Fruit fly (Drosophila melanogaster) whole organism, embryonic: ENCODE measurements around the gene CG15742.

Experiments
- Aef1 ChIP-seq: fragments of 200-800 bp; sonication (Bioruptor generic); IDR thresholded peaks from 3 replicates; pipeline ENCODE4 v1.3.6; 2022; ENCODE audit warnings: missing biosample characterization, missing genetic modification characterization
- CG11504 ChIP-seq: fragments of 200-800 bp; sonication (Bioruptor generic); optimal IDR thresholded peaks from 3 replicates; lab custom pipeline; 2019; ENCODE audit warnings: missing biosample characterization, mild to moderate bottlenecking, missing genetic modification characterization, moderate library complexity
- CG12071 ChIP-seq: fragments of 200-800 bp; sonication (Bioruptor generic); optimal IDR thresholded peaks from 3 replicates; lab custom pipeline; 2018; ENCODE audit warnings: missing biosample characterization, mild to moderate bottlenecking, missing genetic modification characterization
- CG15011 ChIP-seq: fragments of 200-800 bp; sonication (Bioruptor generic); optimal IDR thresholded peaks from 3 replicates; lab custom pipeline; 2018; ENCODE audit warnings: missing biosample characterization, mild to moderate bottlenecking, missing genetic modification characterization
- CG15514 ChIP-seq: fragments of 200-800 bp; sonication (Bioruptor generic); optimal IDR thresholded peaks from 3 replicates; lab custom pipeline; 2017; ENCODE audit warnings: missing biosample characterization, missing genetic modification characterization, mild to moderate bottlenecking, moderate library complexity, missing genetic modification reagents
- CG17612 ChIP-seq: fragments of 200-800 bp; sonication (Bioruptor generic); IDR thresholded peaks from 2 replicates; pipeline ENCODE4 v1.3.6; 2022; ENCODE audit warnings: missing biosample characterization, missing genetic modification characterization
- CG30431 ChIP-seq: fragments of 200-800 bp; sonication (Bioruptor generic); optimal IDR thresholded peaks from 2 replicates; lab custom pipeline; 2017; ENCODE audit warnings: missing biosample characterization, missing genetic modification characterization
- CG3065 ChIP-seq: fragments of 200-800 bp; sonication (Bioruptor generic); optimal IDR thresholded peaks from 2 replicates; lab custom pipeline; 2016; ENCODE audit warnings: missing biosample characterization, missing genetic modification characterization
- CG3838 ChIP-seq: fragments of 200-800 bp; sonication (Bioruptor generic); optimal IDR thresholded peaks from 3 replicates; lab custom pipeline; 2016; ENCODE audit warnings: missing biosample characterization, missing genetic modification characterization
- CG7357 ChIP-seq: fragments of 200-800 bp; sonication (Bioruptor generic); IDR thresholded peaks from 3 replicates; pipeline ENCODE4 v1.3.6; 2022; ENCODE audit warnings: missing biosample characterization, missing genetic modification characterization
- CG8478 ChIP-seq: fragments of >200 bp; optimal IDR thresholded peaks from 2 replicates; lab custom pipeline; 2018
- CG9609 ChIP-seq: fragments of 200-800 bp; sonication (Bioruptor generic); optimal IDR thresholded peaks from 3 replicates; lab custom pipeline; 2016; ENCODE audit warnings: missing biosample characterization, missing genetic modification characterization
- CG9817 ChIP-seq: fragments of 200-800 bp; sonication (Bioruptor generic); optimal IDR thresholded peaks from 2 replicates; lab custom pipeline; 2018; ENCODE audit warnings: missing biosample characterization, mild to moderate bottlenecking, missing genetic modification characterization, moderate library complexity
- CG9932 ChIP-seq: fragments of 200-800 bp; sonication (Bioruptor generic); IDR thresholded peaks from 2 replicates; pipeline ENCODE4 v1.3.6; 2022; ENCODE audit warnings: missing biosample characterization, missing genetic modification characterization
- CHES-1-like ChIP-seq: fragments of 200-800 bp; sonication (Bioruptor generic); optimal IDR thresholded peaks from 2 replicates; lab custom pipeline; 2016; ENCODE audit warnings: missing biosample characterization, missing genetic modification characterization
- Dip3 ChIP-seq: fragments of 200-800 bp; sonication (Bioruptor generic); optimal IDR thresholded peaks from 3 replicates; lab custom pipeline; 2016; ENCODE audit warnings: missing biosample characterization, missing genetic modification characterization
- Drgx ChIP-seq: fragments of 200-800 bp; sonication (Bioruptor generic); IDR thresholded peaks from 2 replicates; pipeline ENCODE4 v1.3.6; 2022; ENCODE audit warnings: missing biosample characterization, missing genetic modification characterization
- ERR ChIP-seq: fragments of 200-800 bp; sonication (Bioruptor generic); optimal IDR thresholded peaks from 2 replicates; lab custom pipeline; 2016; ENCODE audit warnings: missing biosample characterization, missing genetic modification characterization
- Ets65A ChIP-seq: fragments of 200-800 bp; sonication (Bioruptor generic); peaks from one replicate; lab custom pipeline; 2016; ENCODE audit warnings: missing biosample characterization, missing genetic modification characterization
- Fer3 ChIP-seq: fragments of 200-800 bp; sonication (Bioruptor generic); optimal IDR thresholded peaks from 2 replicates; lab custom pipeline; 2018; ENCODE audit warnings: missing biosample characterization, mild to moderate bottlenecking, missing genetic modification characterization, moderate library complexity
- HLH4C ChIP-seq: fragments of 200-800 bp; sonication (Bioruptor generic); IDR thresholded peaks from 3 replicates; pipeline ENCODE4 v1.3.6; 2022; ENCODE audit warnings: missing biosample characterization, missing genetic modification characterization; ENCODE audit not compliant: partially characterized antibody
- Hey ChIP-seq: fragments of 200-800 bp; sonication (Bioruptor generic); optimal IDR thresholded peaks from 3 replicates; lab custom pipeline; 2018; ENCODE audit warnings: missing biosample characterization, mild to moderate bottlenecking, missing genetic modification characterization
- HmgD ChIP-seq: fragments of 200-800 bp; sonication (Bioruptor generic); optimal IDR thresholded peaks from 3 replicates; lab custom pipeline; 2016; ENCODE audit warnings: missing biosample characterization, missing genetic modification characterization
- MESR4 ChIP-seq: fragments of 200-800 bp; sonication (Bioruptor generic); optimal IDR thresholded peaks from 2 replicates; lab custom pipeline; 2018; ENCODE audit warnings: missing biosample characterization, mild to moderate bottlenecking, missing genetic modification characterization, moderate library complexity
- Med ChIP-seq: fragments of 200-800 bp; sonication (Bioruptor generic); peaks from one replicate; lab custom pipeline; 2016; ENCODE audit warnings: missing biosample characterization, missing genetic modification characterization, mild to moderate bottlenecking, inconsistent platforms, moderate library complexity
- NC2β ChIP-seq: fragments of 200-800 bp; sonication (Bioruptor generic); optimal IDR thresholded peaks from 2 replicates; lab custom pipeline; 2016; ENCODE audit warnings: missing biosample characterization, missing genetic modification characterization
- NfI ChIP-seq: fragments of 200-800 bp; sonication (Bioruptor generic); optimal IDR thresholded peaks from 3 replicates; lab custom pipeline; 2018; ENCODE audit warnings: missing biosample characterization, mild to moderate bottlenecking, missing genetic modification characterization, moderate library complexity
- Sox102F ChIP-seq: fragments of 200-800 bp; sonication (Bioruptor generic); optimal IDR thresholded peaks from 2 replicates; lab custom pipeline; 2018; ENCODE audit warnings: missing biosample characterization, mild to moderate bottlenecking, missing genetic modification characterization, moderate library complexity
- Xbp1 ChIP-seq: fragments of 200-800 bp; sonication (Bioruptor generic); optimal IDR thresholded peaks from 3 replicates; lab custom pipeline; 2016; ENCODE audit warnings: missing biosample characterization, mild to moderate bottlenecking, missing genetic modification characterization
- chm ChIP-seq: fragments of 200-800 bp; sonication (Bioruptor generic); IDR thresholded peaks from 2 replicates; pipeline ENCODE4 v1.3.6; 2022; ENCODE audit warnings: missing biosample characterization, missing genetic modification characterization
- ci ChIP-seq: fragments of 200-800 bp; sonication (Bioruptor generic); IDR thresholded peaks from 3 replicates; pipeline ENCODE4 v1.3.6; 2022; ENCODE audit warnings: missing biosample characterization, missing genetic modification characterization
- cwo ChIP-seq: fragments of 200-800 bp; sonication (Bioruptor generic); optimal IDR thresholded peaks from 3 replicates; lab custom pipeline; 2017; ENCODE audit warnings: missing biosample characterization, missing genetic modification characterization, mild to moderate bottlenecking, moderate library complexity, missing genetic modification reagents
- dmrt11E ChIP-seq: fragments of 200-800 bp; sonication (Bioruptor generic); optimal IDR thresholded peaks from 3 replicates; lab custom pipeline; 2018; ENCODE audit warnings: missing biosample characterization, mild to moderate bottlenecking, missing genetic modification characterization, moderate library complexity
- ewg ChIP-seq: fragments of 200-800 bp; sonication (Bioruptor generic); optimal IDR thresholded peaks from 3 replicates; lab custom pipeline; 2017; ENCODE audit warnings: mild to moderate bottlenecking, missing biosample characterization, missing genetic modification reagents, missing genetic modification characterization
- fu2 ChIP-seq: fragments of 200-800 bp; sonication (Bioruptor generic); optimal IDR thresholded peaks from 2 replicates; lab custom pipeline; 2016; ENCODE audit warnings: missing biosample characterization, missing genetic modification characterization
- gem ChIP-seq: fragments of 200-800 bp; sonication (Bioruptor generic); optimal IDR thresholded peaks from 2 replicates; lab custom pipeline; 2019; ENCODE audit warnings: missing biosample characterization, mild to moderate bottlenecking, missing genetic modification characterization, moderate library complexity
- h ChIP-seq: fragments of >200 bp; optimal IDR thresholded peaks from 2 replicates; lab custom pipeline; 2017
- ham ChIP-seq: fragments of 200-800 bp; sonication (Bioruptor generic); IDR thresholded peaks from 2 replicates; pipeline ENCODE4 v1.3.6; 2022; ENCODE audit warnings: missing biosample characterization, missing genetic modification characterization
- knrl ChIP-seq: fragments of 200-800 bp; sonication (Bioruptor generic); IDR thresholded peaks from 3 replicates; pipeline ENCODE4 v1.3.6; 2022; ENCODE audit warnings: missing biosample characterization, missing genetic modification characterization; ENCODE audit not compliant: partially characterized antibody
- lola ChIP-seq, 3 experiments: fragments of >200 bp in 2 of 3; fragments of 200-800 bp in 1 of 3; sonication (Bioruptor generic) in 1 of 3; optimal IDR thresholded peaks; 2 replicates each; lab custom pipeline; 2017 to 2019; ENCODE audit warnings: missing biosample characterization in 3 of 3, missing genetic modification characterization in 3 of 3, mild to moderate bottlenecking in 1 of 3, moderate library complexity in 1 of 3
- peb ChIP-seq: fragments of 200-800 bp; sonication (Bioruptor generic); IDR thresholded peaks from 2 replicates; pipeline ENCODE4 v1.3.6; 2022; ENCODE audit warnings: missing biosample characterization, missing genetic modification characterization
- pfk ChIP-seq: fragments of 200-800 bp; sonication (Bioruptor generic); optimal IDR thresholded peaks from 2 replicates; lab custom pipeline; 2018; ENCODE audit warnings: missing biosample characterization, mild to moderate bottlenecking, missing genetic modification characterization, moderate library complexity
- prd ChIP-seq, 3 experiments: fragments of >200 bp in 2 of 3; fragments of 200-800 bp in 1 of 3; sonication (Bioruptor generic) in 1 of 3; optimal IDR thresholded peaks in 2 of 3; IDR thresholded peaks in 1 of 3; 2 replicates in 2 of 3; 3 replicates in 1 of 3; pipeline versions ENCODE4 v1.3.6 to Lab custom; 2017 to 2022; ENCODE audit warnings: missing biosample characterization in 1 of 3, missing genetic modification characterization in 1 of 3
- pros ChIP-seq: fragments of 200-800 bp; sonication (Bioruptor generic); optimal IDR thresholded peaks from 3 replicates; lab custom pipeline; 2019; ENCODE audit warnings: missing biosample characterization, mild to moderate bottlenecking, missing genetic modification characterization, moderate library complexity
- sisA ChIP-seq: fragments of 200-800 bp; sonication (Bioruptor generic); IDR thresholded peaks from 2 replicates; pipeline ENCODE4 v1.3.6; 2022; ENCODE audit warnings: missing biosample characterization, missing genetic modification characterization
- slbo ChIP-seq: fragments of 200-800 bp; sonication (Bioruptor generic); IDR thresholded peaks from 2 replicates; pipeline ENCODE4 v1.3.6; 2022; ENCODE audit warnings: missing biosample characterization, missing genetic modification characterization
- tna ChIP-seq: fragments of 200-800 bp; sonication (Bioruptor generic); IDR thresholded peaks from 2 replicates; pipeline ENCODE4 v1.3.6; 2022; ENCODE audit warnings: missing biosample characterization, missing genetic modification characterization; ENCODE audit not compliant: partially characterized antibody
- toy ChIP-seq: fragments of 200-800 bp; sonication (Bioruptor generic); IDR thresholded peaks from 2 replicates; pipeline ENCODE4 v1.3.6; 2022; ENCODE audit warnings: missing biosample characterization, missing genetic modification characterization
- ttk ChIP-seq: fragments of 200-800 bp; sonication (Bioruptor generic); IDR thresholded peaks from 2 replicates; pipeline ENCODE4 v2.1.2; 2022; ENCODE audit warnings: missing biosample characterization, missing genetic modification characterization
- tx ChIP-seq: fragments of 200-800 bp; sonication (Bioruptor generic); optimal IDR thresholded peaks from 2 replicates; lab custom pipeline; 2016; ENCODE audit warnings: missing biosample characterization, missing genetic modification characterization
- wor ChIP-seq: fragments of 200-800 bp; sonication (Bioruptor generic); IDR thresholded peaks from 2 replicates; pipeline ENCODE4 v1.3.6; 2022; ENCODE audit warnings: missing biosample characterization, missing genetic modification characterization

Gene CG15742

DNA sequence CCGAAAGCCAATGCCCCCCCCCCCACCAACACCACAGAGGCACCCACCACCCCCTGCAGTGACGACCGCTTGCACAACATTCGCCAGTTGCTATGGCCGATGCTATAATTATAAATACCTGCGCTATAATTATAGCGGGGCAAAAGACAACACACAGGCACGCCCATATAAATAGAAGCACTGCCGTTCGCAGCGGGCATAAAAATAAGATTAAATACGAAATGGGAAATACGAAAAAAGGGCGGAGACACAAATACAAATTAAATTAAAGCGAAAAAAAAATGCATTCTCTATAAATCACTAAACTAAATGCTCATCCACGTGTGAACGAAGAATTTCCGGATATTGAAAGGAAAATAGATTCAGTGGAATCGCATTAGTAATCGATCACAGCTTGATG is 15.1 kb upstream of the CG15742 start (continued):
- TF ChIP-seq CG15011 (no peak), CG8478 (lab: Kevin White, UChicago) (no peak), fu2 (GFP tag; lab: Kevin White, UChicago) (no peak), pfk (GFP tag; lab: Kevin White, UChicago) (no peak), CG17612 (0 out of 2 replicates have a peak, but pooled peaks have one; percentile 12), HLH4C (GFP tag; lab: Robert Waterston, UW) (no peak), ewg (no peak), CG9609 (GFP tag; lab: Kevin White, UChicago) (no peak), tx (GFP tag; lab: Kevin White, UChicago) (no peak), CG12071 (GFP tag; lab: Kevin White, UChicago) (no peak), tna (no peak), prd (optimal IDR thresholded peaks at IDR 0.05; lab: Kevin White, UChicago) (no peak), prd (GFP tag; IDR thresholded peaks at IDR 0.05; lab: Robert Waterston, UW) (0 out of 3 replicates have a peak, but pooled peaks have one; percentile 36), Drgx (GFP tag; lab: Robert Waterston, UW) (peak; percentile 37; the same call in 1 of the 2 replicates), CG9817 (no peak), CG3838 (GFP tag; lab: Kevin White, UChicago) (no peak), h (no peak), CG11504 (tag; lab: Kevin White, UChicago) (no peak), CG30431 (no peak), peb (GFP tag; lab: Robert Waterston, UW) (no peak), Xbp1 (GFP tag; lab: Kevin White, UChicago) (peak; percentile 13), HmgD (GFP tag; lab: Kevin White, UChicago) (no peak), CG3065 (no peak), CG9932 (peak; percentile 44), Ets65A (GFP tag; lab: Kevin White, UChicago) (peak; percentile 48), Dip3 (GFP tag; lab: Kevin White, UChicago) (no peak), NC2β (GFP tag; lab: Kevin White, UChicago) (no peak), sisA (GFP tag; lab: Robert Waterston, UW) (no peak), Aef1 (GFP tag; lab: Robert Waterston, UW) (no peak), ham (GFP tag; lab: Robert Waterston, UW) (no peak), knrl (GFP tag; lab: Robert Waterston, UW) (no peak), CG15514 (GFP tag; lab: Kevin White, UChicago) (no peak), wor (GFP tag; lab: Robert Waterston, UW) (no peak), ttk (GFP tag; lab: Robert Waterston, UW) (peak; percentile 36; the same call in 1 of the 2 replicates), gem (tag; lab: Kevin White, UChicago) (peak; percentile 9), Hey (no peak), dmrt11E (no peak), CHES-1-like (no peak), ci (GFP tag; lab: Robert Waterston, UW) (peak; percentile 54; the same call in 2 of the 3 replicates), chm (GFP tag; lab: Robert Waterston, UW) (no peak), Med (GFP tag; lab: Kevin White, UChicago) (peak; percentile 74), pros (no peak), toy (no peak), ERR (no peak), MESR4 (no peak), slbo (GFP tag; lab: Robert Waterston, UW) (peak; percentile 42; the same call in 1 of the 2 replicates), Sox102F (GFP tag; lab: Kevin White, UChicago) (peak; percentile 26), lola (GFP tag; optimal IDR thresholded peaks at IDR 0.05; lab: Kevin White, UChicago) (no peak), NfI (GFP tag; lab: Kevin White, UChicago) (peak; percentile 15), CG7357 (no peak), Fer3 (tag; lab: Kevin White, UChicago) (no peak), cwo (GFP tag; lab: Kevin White, UChicago) (no peak)
